Worm (Caenorhabditis elegans) whole organism, early embryonic: ENCODE data around the gene B0457.4.

Experiments used
- F13C5.2 ChIP-seq: sonication (generic microtip); optimal IDR thresholded peaks from 2 replicates; lab custom pipeline; 2017; ENCODE audit warnings: mild to moderate bottlenecking, missing genetic modification characterization, inconsistent platforms, missing compliant biosample characterization
- ama-1 ChIP-seq: fragments of 150-350 bp; optimal IDR thresholded peaks from 2 replicates; lab custom pipeline; 2014
- ceh-13 ChIP-seq: fragments of 200-800 bp; sonication (Bioruptor generic); optimal IDR thresholded peaks from 2 replicates; lab custom pipeline; 2018; ENCODE audit warnings: mild to moderate bottlenecking, missing genetic modification characterization, missing compliant biosample characterization
- ceh-36 ChIP-seq: sonication (generic microtip); optimal IDR thresholded peaks from 2 replicates; lab custom pipeline; 2016; ENCODE audit warnings: missing genetic modification characterization, inconsistent platforms, missing compliant biosample characterization
- ets-7 ChIP-seq: sonication (generic microtip); optimal IDR thresholded peaks from 2 replicates; lab custom pipeline; 2016; ENCODE audit warnings: missing genotype, missing genetic modification characterization, missing compliant biosample characterization
- flt-1 ChIP-seq: fragments of 200-800 bp; sonication (Bioruptor generic); IDR thresholded peaks from 2 replicates; pipeline ENCODE4 v1.3.6; 2022; ENCODE audit warnings: missing genetic modification characterization, missing compliant biosample characterization
- hmbx-1 ChIP-seq: sonication (generic microtip); optimal IDR thresholded peaks from 2 replicates; lab custom pipeline; 2016; ENCODE audit warnings: mild to moderate bottlenecking, missing genetic modification characterization, missing compliant biosample characterization
- hmg-4 ChIP-seq: fragments of 200-800 bp; sonication (Bioruptor generic); optimal IDR thresholded peaks from 2 replicates; lab custom pipeline; 2018; ENCODE audit warnings: mild to moderate bottlenecking, missing genetic modification characterization, missing compliant biosample characterization
- hnd-1 ChIP-seq: sonication (generic microtip); optimal IDR thresholded peaks from 2 replicates; lab custom pipeline; 2016; ENCODE audit warnings: missing genetic modification characterization, missing compliant biosample characterization
- pes-1 ChIP-seq: fragments of 200-800 bp; sonication (Bioruptor generic); IDR thresholded peaks from 2 replicates; pipeline ENCODE4 v1.3.6; 2022; ENCODE audit warnings: missing genetic modification reagents, missing genetic modification characterization, missing compliant biosample characterization
- scrt-1 ChIP-seq: fragments of 200-800 bp; sonication (Bioruptor generic); IDR thresholded peaks from 2 replicates; pipeline ENCODE4 v1.3.6; 2022; ENCODE audit warnings: missing genetic modification characterization, missing compliant biosample characterization
- sea-1 ChIP-seq: fragments of 200-800 bp; sonication (Bioruptor generic); conservative IDR thresholded peaks from 2 replicates; pipeline ENCODE4 v1.3.6; 2022; ENCODE audit warnings: missing genetic modification characterization, missing compliant biosample characterization
- tbx-37 ChIP-seq: fragments of 200-800 bp; sonication (Bioruptor generic); conservative IDR thresholded peaks from 2 replicates; pipeline ENCODE4 v1.3.6; 2022; ENCODE audit warnings: missing genetic modification reagents, missing genetic modification characterization, missing compliant biosample characterization
- tra-4 ChIP-seq: sonication (generic microtip); optimal IDR thresholded peaks from 2 replicates; lab custom pipeline; 2017; ENCODE audit warnings: missing genetic modification characterization, missing compliant biosample characterization

B0457.4 gene

ce11 chrII:8866844-8867243 is 45.0 kb downstream of the B0457.4 start:
- no peak for TF ChIP-seq ets-7
- no peak for TF ChIP-seq flt-1
- no peak for TF ChIP-seq ceh-13

ce11 chrII:8865078-8865477 is 46.8 kb downstream of the B0457.4 start, which contains the start of gene npr-20:
TSS of gene npr-20 (minus strand) at chrII:8865178.
- TF ChIP-seq F13C5.2 (tag; lab: Kevin White, UChicago) (no peak), tra-4 (no peak), tbx-37 (GFP tag; lab: Robert Waterston, UW) (no peak), ceh-36 (no peak), pes-1 (no peak), hmg-4 (no peak), ets-7 (no peak), hmbx-1 (tag; lab: Kevin White, UChicago) (no peak), scrt-1 (GFP tag; lab: Robert Waterston, UW) (no peak), ceh-13 (no peak), ama-1 (lab: Kevin White, UChicago) (no peak), sea-1 (GFP tag; lab: Robert Waterston, UW) (no peak), hnd-1 (tag; lab: Kevin White, UChicago) (no peak)
